Worm (Caenorhabditis elegans) whole organism, young adult: ENCODE results near the gene Y39G8B.5.

Experiments
- F23B12.7 ChIP-seq: sonication (generic microtip); optimal IDR thresholded peaks from 2 replicates; lab custom pipeline; 2017; ENCODE audit warnings: missing genetic modification characterization, mild to moderate bottlenecking, missing compliant biosample characterization, antibody characterized with exemption, moderate library complexity; ENCODE audit not compliant: insufficient read depth
- ceh-79 ChIP-seq: sonication (generic microtip); optimal IDR thresholded peaks from 2 replicates; lab custom pipeline; 2017; ENCODE audit warnings: mild to moderate bottlenecking, missing genetic modification characterization, missing compliant biosample characterization
- lin-40 ChIP-seq: sonication (generic microtip); optimal IDR thresholded peaks from 2 replicates; lab custom pipeline; 2016; ENCODE audit warnings: missing genetic modification characterization, mild to moderate bottlenecking, missing compliant biosample characterization, missing genotype, missing genetic modification reagents
- lin-54 ChIP-seq: fragments of 200-800 bp; sonication (Bioruptor generic); optimal IDR thresholded peaks from 2 replicates; lab custom pipeline; 2018; ENCODE audit warnings: mild to moderate bottlenecking, missing genetic modification characterization, missing compliant biosample characterization
- nhr-120 ChIP-seq: fragments of 200-800 bp; sonication (Bioruptor generic); IDR thresholded peaks from 2 replicates; pipeline ENCODE4 v1.3.6; 2022; ENCODE audit warnings: missing genetic modification characterization, missing compliant biosample characterization
- snpc-4 ChIP-seq, 5 experiments: fragments of 150-350 bp in 1 of 5; sonication (generic microtip) in 4 of 5; optimal IDR thresholded peaks; 2 replicates each; lab custom pipeline; 2014 to 2018; ENCODE audit warnings: missing genetic modification characterization in 5 of 5, missing biosample characterization in 3 of 5, antibody characterized with exemption in 2 of 5, mild to moderate bottlenecking in 2 of 5, missing compliant biosample characterization in 2 of 5, missing genotype in 2 of 5, moderate library complexity in 2 of 5, missing genetic modification reagents in 1 of 5
- ztf-3 ChIP-seq: fragments of 200-800 bp; sonication (Bioruptor generic); optimal IDR thresholded peaks from 2 replicates; lab custom pipeline; 2018; ENCODE audit warnings: mild to moderate bottlenecking, missing genetic modification characterization, missing compliant biosample characterization

DNA sequence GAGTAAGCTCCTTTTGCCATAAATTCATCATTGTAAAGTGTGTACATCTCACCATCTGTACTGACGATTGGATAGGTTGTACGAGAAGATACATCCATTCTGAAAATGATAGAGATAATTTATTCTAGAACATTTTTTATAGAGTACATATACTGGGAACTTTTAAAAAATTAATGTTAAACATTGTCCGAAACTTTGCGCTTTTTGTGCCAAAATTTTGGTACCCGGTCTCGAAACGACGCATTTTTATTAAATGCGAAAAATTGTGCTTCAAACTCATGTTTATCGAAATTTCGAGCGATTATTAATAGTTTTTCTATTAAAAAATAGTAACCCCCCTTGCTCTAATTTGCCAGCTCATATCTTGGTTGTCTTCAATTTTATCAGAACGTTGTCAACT, at the start of gene Y39G8B.5:
- TF ChIP-seq ztf-3 (no peak), F23B12.7 (tag; lab: Kevin White, UChicago) (no peak), lin-40 (tag; lab: Kevin White, UChicago) (no peak), nhr-120 (GFP tag; lab: Robert Waterston, UW) (no peak), ceh-79 (tag; lab: Kevin White, UChicago) (no peak), snpc-4 (GFP tag; optimal IDR thresholded peaks at IDR 0.05; lab: Kevin White, UChicago) (no peak), snpc-4 (tag; optimal IDR thresholded peaks at IDR 0.05; lab: Kevin White, UChicago) (no peak), lin-54 (no peak)
